Fruit fly (Drosophila melanogaster): Measurements from ENCODE around the gene glec.

Gene glec

dm6 chr3R:21837069-21837977, 18.7 kb downstream of the glec start (continued):
- TF ChIP-seq CG15011 (GFP tag; optimal IDR thresholded peaks at IDR 0.05) (no peak), CG7786 (GFP tag; optimal IDR thresholded peaks at IDR 0.05) (no peak), CG8359 (GFP tag; optimal IDR thresholded peaks at IDR 0.05; ENCODE audit: borderline replicate concordance) (no peak), ci (GFP tag; IDR thresholded peaks at IDR 0.05) (peak; percentile 30; the same call in 2 of the 3 replicates), CG9932 (GFP tag; IDR thresholded peaks at IDR 0.05) (no peak), Jarid2 (GFP tag; optimal IDR thresholded peaks at IDR 0.05) (peak; percentile 27), ttk (GFP tag; IDR thresholded peaks at IDR 0.05) (no peak), CG13123 (GFP tag; optimal IDR thresholded peaks at IDR 0.05) (no peak), CG2120 (GFP tag; optimal IDR thresholded peaks at IDR 0.05) (no peak), CG10462 (GFP tag; optimal IDR thresholded peaks at IDR 0.05) (no peak), tap (tag; optimal IDR thresholded peaks at IDR 0.05) (peak; percentile 73), caup (GFP tag; optimal IDR thresholded peaks at IDR 0.05; ENCODE audit: severe bottlenecking) (peak; percentile 8), ssp (GFP tag; IDR thresholded peaks at IDR 0.05) (no peak), Poxn (GFP tag; IDR thresholded peaks at IDR 0.05) (0 out of 2 replicates have a peak, but pooled peaks have one; percentile 5), CG18262 (tag; optimal IDR thresholded peaks at IDR 0.05) (peak; percentile 9), ems (GFP tag; optimal IDR thresholded peaks at IDR 0.05) (peak; percentile 1), vnd (GFP tag; IDR thresholded peaks at IDR 0.05; ENCODE audit: partially characterized antibody) (no peak), Ada2b (GFP tag; IDR thresholded peaks at IDR 0.05) (peak; percentile 54), CG15696 (tag; optimal IDR thresholded peaks at IDR 0.05) (no peak), CG7928 (GFP tag; optimal IDR thresholded peaks at IDR 0.05) (no peak), Lim3 (GFP tag; IDR thresholded peaks at IDR 0.05) (no peak), HLH4C (GFP tag; IDR thresholded peaks at IDR 0.05; ENCODE audit: partially characterized antibody) (no peak), trh (GFP tag; optimal IDR thresholded peaks at IDR 0.05) (no peak), CG4404 (GFP tag; IDR thresholded peaks at IDR 0.05) (no peak), BtbVII (GFP tag; optimal IDR thresholded peaks at IDR 0.05) (peak; percentile 12), Drgx (GFP tag; IDR thresholded peaks at IDR 0.05) (peak; percentile 34), odd (GFP tag; optimal IDR thresholded peaks at IDR 0.05) (no peak), fd96Cb (tag; optimal IDR thresholded peaks at IDR 0.05) (peak; percentile 67), seq (GFP tag; IDR thresholded peaks at IDR 0.05) (no peak), CG12104 (GFP tag; optimal IDR thresholded peaks at IDR 0.05) (peak; percentile 31), CG18476 (GFP tag; optimal IDR thresholded peaks at IDR 0.05) (peak; percentile 36), CG33557 (GFP tag; optimal IDR thresholded peaks at IDR 0.05) (no peak), CG15514 (GFP tag; optimal IDR thresholded peaks at IDR 0.05) (no peak), CG7271 (tag; optimal IDR thresholded peaks at IDR 0.05) (no peak), Mad (GFP tag; optimal IDR thresholded peaks at IDR 0.05) (no peak), Ets97D (GFP tag; optimal IDR thresholded peaks at IDR 0.05) (no peak), E2f1 (GFP tag; IDR thresholded peaks at IDR 0.05) (peak; percentile 65), Atf3 (GFP tag; optimal IDR thresholded peaks at IDR 0.05) (no peak), gem (tag; optimal IDR thresholded peaks at IDR 0.05) (peak; percentile 62), dmrt99B (tag; optimal IDR thresholded peaks at IDR 0.05) (peak; percentile 86), CG17612 (GFP tag; IDR thresholded peaks at IDR 0.05) (no peak), kni (GFP tag; optimal IDR thresholded peaks at IDR 0.05) (no peak), hkb (optimal IDR thresholded peaks at IDR 0.05) (no peak), hkb (GFP tag; IDR thresholded peaks at IDR 0.05) (no peak), Med (GFP tag) (peak; percentile 32), lilli (GFP tag; optimal IDR thresholded peaks at IDR 0.05) (no peak), ATbp (GFP tag; optimal IDR thresholded peaks at IDR 0.05) (no peak), CG4424 (GFP tag; optimal IDR thresholded peaks at IDR 0.05) (peak; percentile 28), CG14441 (GFP tag; IDR thresholded peaks at IDR 0.05) (peak; percentile 67)
